Fruit fly (Drosophila melanogaster): Measurements from ENCODE around the gene CG7377.
"Not testable (repeated sequence)": the region's sequence is repeated elsewhere in the genome, so short reads cannot be mapped to it uniquely, and the experiment has no call there.

CG7377 gene

DNA sequence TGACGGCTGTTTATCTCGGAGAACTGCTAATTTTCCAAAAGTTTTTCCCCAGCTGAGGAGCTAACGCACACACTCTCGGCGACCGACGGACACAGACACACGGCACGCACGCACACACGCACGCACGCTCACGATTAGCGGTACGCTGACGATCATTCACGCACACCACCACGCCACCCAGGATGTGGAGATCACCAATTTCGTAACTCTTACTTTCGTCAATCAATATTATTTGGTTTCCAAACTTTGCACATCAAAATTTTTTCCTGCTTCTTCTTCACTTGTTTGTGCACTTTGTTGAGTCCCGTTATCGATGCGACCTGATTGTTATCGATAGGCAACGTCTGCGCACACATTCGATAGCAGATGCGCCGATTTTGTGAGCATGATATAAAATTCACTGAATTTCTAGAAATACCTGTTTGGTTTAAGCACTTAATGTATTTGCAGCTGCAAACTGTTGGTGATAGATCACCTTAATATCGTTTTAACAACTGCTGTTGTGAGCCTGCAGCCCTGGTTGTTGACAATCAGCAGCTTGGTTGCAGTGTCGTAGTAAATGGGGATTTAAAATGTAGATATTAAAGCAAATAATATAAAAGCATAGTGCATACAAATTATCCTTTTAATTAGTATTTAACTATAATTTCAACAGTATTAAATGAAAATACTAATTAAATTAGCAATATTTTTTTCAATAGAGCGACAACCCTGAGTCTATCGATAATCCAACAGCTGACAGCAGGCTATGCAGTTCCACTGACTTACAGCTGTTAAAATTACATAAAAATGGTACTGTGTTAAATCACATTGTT lies 27.3 kb upstream of the CG7377 start, which contains the start of the genes CG7394 and Mob2 (continued):
- peak; percentile 96 for TF ChIP-seq rgr (GFP tag; optimal IDR thresholded peaks at IDR 0.05)
- no peak for TF ChIP-seq jim (GFP tag; optimal IDR thresholded peaks at IDR 0.05)
- TF ChIP-seq br (GFP tag; optimal IDR thresholded peaks at IDR 0.05), result peak; percentile 84
- TF ChIP-seq dmrt93B (GFP tag; optimal IDR thresholded peaks at IDR 0.05), result peak; percentile 63
- TF ChIP-seq ey (GFP tag; optimal IDR thresholded peaks at IDR 0.05), result peak; percentile 90
- TF ChIP-seq Sp1 (GFP tag; optimal IDR thresholded peaks at IDR 0.05), result peak; percentile 88
- TF ChIP-seq Vsx2 (GFP tag; optimal IDR thresholded peaks at IDR 0.05; ENCODE audit: partially characterized antibody), result no peak
- TF ChIP-seq OdsH (GFP tag; optimal IDR thresholded peaks at IDR 0.05), result peak; percentile 94
- peak; percentile 88 for TF ChIP-seq Hnf4 (GFP tag; optimal IDR thresholded peaks at IDR 0.05)
- TF ChIP-seq Dif (GFP tag; optimal IDR thresholded peaks at IDR 0.05; ENCODE audit: partially characterized antibody), result no peak
- TF ChIP-seq Hr78 (GFP tag; optimal IDR thresholded peaks at IDR 0.05), result no peak
- TF ChIP-seq sv (GFP tag; optimal IDR thresholded peaks at IDR 0.05), result peak; percentile 87

DNA sequence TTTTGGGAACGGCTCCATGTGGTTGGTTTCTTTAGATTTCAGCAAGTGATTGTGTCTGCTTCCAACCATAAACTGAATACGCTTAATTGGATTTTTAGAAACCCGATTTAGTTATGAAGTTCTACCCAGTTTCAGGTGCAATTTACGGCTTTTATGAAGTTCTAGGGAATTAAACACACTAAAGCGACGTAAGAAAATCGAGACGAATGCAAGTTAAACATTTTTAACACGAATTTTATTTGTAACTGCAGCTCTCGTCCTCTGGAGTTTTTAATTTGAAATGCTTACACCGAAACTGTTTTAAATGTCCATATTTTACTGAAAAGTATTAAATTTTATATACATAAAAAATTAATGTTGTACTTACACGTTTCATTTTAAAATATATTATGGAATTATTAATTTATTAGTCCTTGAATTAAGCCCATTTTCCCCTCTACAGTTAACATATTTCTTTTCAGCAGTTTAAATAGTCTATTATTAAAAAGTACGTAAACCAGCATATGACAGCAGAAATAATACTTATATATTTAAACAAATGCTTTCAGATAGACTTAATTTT lies 25.4 kb upstream of the CG7377 start, which contains the start of the genes CG46412 and CG33267:
TSS of gene CG46412 (minus strand) at position 101 of the 562 bp plus-strand sequence.
TSS of gene CG33267 (plus strand) at position 512 of the 562 bp plus-strand sequence.
- TF ChIP-seq sage (GFP tag; optimal IDR thresholded peaks at IDR 0.05) (no peak), dl (GFP tag; optimal IDR thresholded peaks at IDR 0.05; ENCODE audit: insufficient read depth in 1 of 2, partially characterized antibody in 2 of 2) (no peak), Hr83 (GFP tag; optimal IDR thresholded peaks at IDR 0.05; ENCODE audit: poor library complexity, severe bottlenecking) (no peak), psq (GFP tag; optimal IDR thresholded peaks at IDR 0.05) (no peak), woc (GFP tag; optimal IDR thresholded peaks at IDR 0.05) (no peak), Hnf4 (GFP tag; optimal IDR thresholded peaks at IDR 0.05) (no peak), sv (GFP tag; optimal IDR thresholded peaks at IDR 0.05) (no peak), usp (GFP tag; optimal IDR thresholded peaks at IDR 0.05) (no peak), Rel (GFP tag; optimal IDR thresholded peaks at IDR 0.05) (no peak), Rel (tag; optimal IDR thresholded peaks at IDR 0.05) (no peak)

DNA sequence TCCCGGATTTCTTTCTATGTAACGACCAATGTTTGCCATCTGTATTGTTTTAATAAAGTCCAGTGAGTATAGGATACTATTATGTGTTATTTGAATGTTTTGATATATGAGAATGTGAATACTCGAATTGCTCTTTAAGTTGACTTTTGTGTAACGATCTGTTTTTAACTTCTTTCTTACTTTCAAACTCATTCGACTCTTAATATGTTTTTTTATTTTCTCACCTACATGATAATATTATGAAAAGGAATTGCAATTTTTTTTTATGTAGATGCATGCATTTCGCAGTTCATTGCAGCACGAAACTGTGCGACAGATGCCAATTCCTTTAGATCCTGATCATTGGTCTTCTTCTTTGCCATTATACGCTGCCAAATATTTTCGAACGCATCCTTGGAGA lies 14.9 kb upstream of the CG7377 start, which contains the start of gene CG33490:
TSS of gene CG33490 (minus strand) at position 101 of the 400 bp plus-strand sequence.
- TF ChIP-seq sage (GFP tag; optimal IDR thresholded peaks at IDR 0.05), result no peak
- TF ChIP-seq Hr78 (GFP tag; optimal IDR thresholded peaks at IDR 0.05), result no peak
- TF ChIP-seq Abd-B (GFP tag; optimal IDR thresholded peaks at IDR 0.05), result no peak
- no peak for TF ChIP-seq psq (GFP tag; optimal IDR thresholded peaks at IDR 0.05)
- TF ChIP-seq Vsx2 (GFP tag; optimal IDR thresholded peaks at IDR 0.05; ENCODE audit: partially characterized antibody), result no peak
- no peak for TF ChIP-seq jim (GFP tag; optimal IDR thresholded peaks at IDR 0.05)
- TF ChIP-seq OdsH (GFP tag; optimal IDR thresholded peaks at IDR 0.05), result no peak
- TF ChIP-seq dsf (GFP tag; optimal IDR thresholded peaks at IDR 0.05; ENCODE audit: borderline replicate concordance), result no peak

DNA sequence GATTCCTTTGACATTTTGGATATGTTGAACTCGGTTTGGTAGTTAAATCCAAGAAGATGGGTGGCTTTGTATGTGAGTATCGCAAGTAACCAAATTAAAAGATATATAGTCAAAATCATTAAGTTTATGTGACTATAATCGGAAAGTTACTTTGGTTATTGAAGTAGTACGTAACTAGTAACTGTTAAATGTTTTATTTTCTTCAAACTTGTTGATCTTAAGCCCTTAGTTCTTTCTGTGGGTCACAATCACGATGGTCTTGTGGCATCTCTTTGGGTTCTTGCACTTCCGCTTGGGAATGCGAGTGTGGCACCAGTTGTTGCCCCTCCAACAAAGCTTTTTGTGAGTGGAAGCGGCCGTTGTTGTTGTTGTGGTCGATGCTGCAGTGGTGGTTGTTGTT lies 12.6 kb upstream of the CG7377 start, which contains the start of gene CG33489:
TSS of gene CG33489 (minus strand) at position 101 of the 400 bp plus-strand sequence.
- not testable (repeated sequence) for TF ChIP-seq Hnf4, CG32264, Dfd (GFP tag; optimal IDR thresholded peaks at IDR 0.05)

DNA sequence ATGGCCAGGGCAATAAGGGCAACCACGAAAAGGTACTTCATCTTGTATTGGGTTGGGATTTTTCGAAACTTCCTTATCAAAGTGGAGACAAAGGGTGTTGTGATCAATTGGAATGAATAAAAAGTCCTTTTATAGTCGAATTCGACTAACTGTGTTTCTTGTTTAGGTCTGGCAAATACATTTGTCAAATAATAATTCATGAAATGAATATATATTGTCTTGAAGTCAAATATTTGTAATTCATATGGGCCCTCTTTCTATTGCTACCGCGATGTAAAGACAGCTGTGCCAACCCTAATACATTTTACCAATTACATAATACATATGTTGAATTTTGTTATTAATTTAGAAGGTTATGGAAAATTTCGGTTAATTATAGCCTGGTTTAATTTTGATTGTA lies 12.1 kb upstream of the CG7377 start, which contains the start of gene CG33271:
TSS of gene CG33271 (minus strand) at position 101 of the 400 bp plus-strand sequence.
- TF ChIP-seq dsf (GFP tag; optimal IDR thresholded peaks at IDR 0.05; ENCODE audit: borderline replicate concordance), result no peak
- no peak for TF ChIP-seq woc (GFP tag; optimal IDR thresholded peaks at IDR 0.05)
- TF ChIP-seq sv (GFP tag; optimal IDR thresholded peaks at IDR 0.05), result no peak
- TF ChIP-seq Vsx2 (GFP tag; optimal IDR thresholded peaks at IDR 0.05; ENCODE audit: partially characterized antibody), result no peak
- TF ChIP-seq Sp1 (GFP tag; optimal IDR thresholded peaks at IDR 0.05), result no peak
- no peak for TF ChIP-seq Abd-B (GFP tag; optimal IDR thresholded peaks at IDR 0.05)
- no peak for TF ChIP-seq Myc (optimal IDR thresholded peaks at IDR 0.05)
- TF ChIP-seq Dif (GFP tag; optimal IDR thresholded peaks at IDR 0.05; ENCODE audit: partially characterized antibody), result no peak
- no peak for TF ChIP-seq br (GFP tag; optimal IDR thresholded peaks at IDR 0.05)
- no peak for TF ChIP-seq h (GFP tag; optimal IDR thresholded peaks at IDR 0.05)
- TF ChIP-seq N (GFP tag; optimal IDR thresholded peaks at IDR 0.05), result no peak
- no peak for TF ChIP-seq fru (GFP tag; optimal IDR thresholded peaks at IDR 0.05)
- no peak for TF ChIP-seq Hnf4 (GFP tag; optimal IDR thresholded peaks at IDR 0.05)
- no peak for TF ChIP-seq CrebA (GFP tag; optimal IDR thresholded peaks at IDR 0.05; ENCODE audit: borderline replicate concordance)
- no peak for TF ChIP-seq foxo (GFP tag; optimal IDR thresholded peaks at IDR 0.05)
- TF ChIP-seq Dfd (GFP tag; optimal IDR thresholded peaks at IDR 0.05), result no peak
- no peak for TF ChIP-seq pan (optimal IDR thresholded peaks at IDR 0.05)
